Fruit fly (Drosophila melanogaster): ENCODE data around the gene svp.

svp gene

DNA sequence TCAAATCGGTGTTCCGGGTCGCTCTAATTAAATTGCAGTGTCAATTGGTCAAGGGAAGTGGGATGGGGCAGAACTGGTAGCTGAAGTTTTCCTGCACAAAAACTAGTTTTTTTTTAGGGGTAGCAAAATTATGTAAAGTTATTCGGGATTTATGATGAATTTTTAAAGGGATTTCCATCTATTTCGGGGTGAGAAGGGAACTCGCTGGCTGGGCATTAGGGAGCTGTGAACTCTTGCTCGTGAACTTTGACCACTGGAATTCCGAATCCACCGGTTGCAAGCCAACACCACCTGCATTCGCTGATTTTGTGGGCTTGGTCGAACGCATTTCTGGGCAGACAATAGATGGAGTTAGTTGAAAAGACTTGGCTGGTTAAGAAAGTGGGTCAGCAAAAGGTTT lies 33.3 kb downstream of the svp start:
- TF ChIP-seq CG17801 (GFP tag; optimal IDR thresholded peaks at IDR 0.05; ENCODE audit: partially characterized antibody), result no peak

DNA sequence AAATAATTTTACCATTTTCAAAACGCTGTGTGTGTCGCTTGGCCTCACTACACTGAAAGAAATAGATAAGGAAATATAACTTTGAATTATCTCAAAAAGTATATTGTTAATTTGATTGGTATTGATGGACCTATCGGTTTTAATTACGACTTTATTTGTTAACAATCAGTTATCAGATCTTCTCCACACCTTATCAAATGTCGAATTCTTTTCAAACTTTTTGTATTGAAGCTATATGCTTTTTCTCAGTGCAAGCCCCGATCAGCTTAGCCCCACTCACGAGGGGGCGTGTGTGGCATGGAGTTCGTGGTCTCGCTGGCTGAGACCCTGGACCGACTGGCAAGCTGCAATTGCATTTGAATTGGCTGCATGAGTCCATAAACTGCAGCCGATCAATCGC lies 38.7 kb downstream of the svp start:
- no peak for TF ChIP-seq CG17801 (GFP tag; optimal IDR thresholded peaks at IDR 0.05; ENCODE audit: partially characterized antibody)

DNA sequence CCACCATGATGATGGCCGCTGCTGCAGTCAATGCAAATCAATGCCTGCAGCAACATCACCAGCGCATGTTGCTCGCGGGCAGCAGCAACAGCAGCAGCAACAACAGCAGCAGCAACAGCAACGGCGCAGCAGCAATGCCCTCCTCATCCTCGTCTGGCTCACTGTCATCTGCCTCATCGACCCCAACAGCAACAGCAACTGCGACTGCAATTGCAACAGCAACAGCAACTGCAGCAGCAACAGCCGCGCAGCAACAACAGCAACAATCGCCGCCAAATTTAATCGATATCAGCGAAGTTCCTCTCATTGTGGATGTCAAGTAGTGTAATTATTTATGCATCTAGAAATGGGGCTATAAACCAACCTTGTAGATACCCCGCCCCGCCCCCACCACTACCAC lies 43.0 kb downstream of the svp start:
- no peak for TF ChIP-seq CG17801 (GFP tag; optimal IDR thresholded peaks at IDR 0.05; ENCODE audit: partially characterized antibody)

DNA sequence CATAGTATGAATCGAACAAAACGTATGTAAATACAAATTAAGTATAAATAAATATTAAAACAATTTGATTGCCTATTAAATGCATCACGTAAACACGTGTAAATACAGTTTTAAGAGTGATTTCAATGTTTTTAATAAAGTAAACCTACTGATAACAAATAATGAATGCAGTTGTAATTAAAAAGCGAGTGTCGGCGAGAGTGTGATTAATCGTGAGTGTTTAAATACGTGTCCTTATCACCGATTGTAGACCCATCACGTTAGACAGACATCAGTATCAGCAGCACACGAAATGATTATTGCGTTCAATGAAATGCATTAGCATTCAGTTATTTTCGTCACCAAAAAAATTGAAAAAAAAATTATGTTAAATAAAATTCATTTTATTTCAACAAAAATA lies 44.4 kb downstream of the svp start:
- no peak for TF ChIP-seq CG17801 (GFP tag; optimal IDR thresholded peaks at IDR 0.05; ENCODE audit: partially characterized antibody)

DNA sequence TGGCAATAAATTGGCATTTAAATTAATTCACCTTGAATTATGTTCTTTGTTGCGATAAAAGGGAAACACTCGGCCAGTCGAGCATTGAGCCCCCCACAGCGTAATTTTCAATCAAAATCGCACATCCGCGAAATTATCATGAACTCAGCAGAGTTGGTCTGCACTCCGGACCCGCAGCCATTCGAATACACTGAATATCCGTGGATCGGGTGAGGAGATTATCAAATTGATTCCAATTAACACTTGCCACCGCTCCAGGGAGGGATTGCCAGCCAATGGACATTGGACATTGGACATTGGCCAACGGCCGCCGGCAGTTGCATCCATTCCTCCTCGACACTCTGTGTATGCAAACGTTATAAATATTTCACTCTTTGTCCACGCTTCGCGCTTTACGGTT lies 49.0 kb downstream of the svp start:
- TF ChIP-seq CG17801 (GFP tag; optimal IDR thresholded peaks at IDR 0.05; ENCODE audit: partially characterized antibody), result no peak

DNA sequence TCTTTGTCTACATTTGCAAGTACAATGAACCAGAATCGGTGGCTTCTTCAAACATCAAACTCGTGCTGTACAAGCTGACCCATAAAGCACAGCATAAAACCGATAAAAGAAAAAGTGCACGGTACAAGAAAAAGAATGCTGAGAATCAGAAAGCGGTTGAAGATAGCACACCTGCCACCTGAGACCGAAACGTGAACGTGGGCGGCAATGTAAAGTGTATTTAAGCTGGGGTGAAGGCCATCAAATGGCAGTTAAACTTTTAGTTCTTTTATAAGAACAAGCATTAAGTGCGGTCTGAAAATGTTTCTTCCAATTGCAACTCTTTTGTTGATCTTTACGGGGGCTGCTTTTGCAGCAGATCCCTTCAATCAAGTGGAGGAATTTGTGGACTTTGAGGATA lies 52.5 kb downstream of the svp start, which contains the start of gene CG4066:
Gene CG4066, plus strand, starts transcription at position 301 of the 400 bp plus-strand sequence.
- TF ChIP-seq CG17801 (GFP tag; optimal IDR thresholded peaks at IDR 0.05; ENCODE audit: partially characterized antibody), result no peak

DNA sequence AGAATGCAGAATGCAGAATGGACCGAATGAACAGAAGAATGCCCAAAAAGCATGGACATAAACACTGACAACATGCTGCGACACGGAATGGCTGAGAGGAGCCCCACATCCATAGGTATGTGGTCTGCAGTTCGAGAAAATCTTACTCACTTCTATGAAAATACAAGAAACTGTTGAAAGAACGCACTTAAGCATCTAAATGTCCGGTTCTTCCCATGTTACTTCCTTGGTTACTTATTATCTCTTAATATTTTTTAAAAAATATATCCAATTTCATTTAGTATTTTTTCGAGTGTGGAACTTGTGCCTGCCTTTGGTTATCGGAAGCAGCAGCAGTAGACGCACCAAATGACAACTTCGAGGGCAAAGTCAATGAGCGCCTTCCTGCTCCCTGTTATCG lies 55.7 kb downstream of the svp start:
- TF ChIP-seq CG17801 (GFP tag; optimal IDR thresholded peaks at IDR 0.05; ENCODE audit: partially characterized antibody), result no peak

DNA sequence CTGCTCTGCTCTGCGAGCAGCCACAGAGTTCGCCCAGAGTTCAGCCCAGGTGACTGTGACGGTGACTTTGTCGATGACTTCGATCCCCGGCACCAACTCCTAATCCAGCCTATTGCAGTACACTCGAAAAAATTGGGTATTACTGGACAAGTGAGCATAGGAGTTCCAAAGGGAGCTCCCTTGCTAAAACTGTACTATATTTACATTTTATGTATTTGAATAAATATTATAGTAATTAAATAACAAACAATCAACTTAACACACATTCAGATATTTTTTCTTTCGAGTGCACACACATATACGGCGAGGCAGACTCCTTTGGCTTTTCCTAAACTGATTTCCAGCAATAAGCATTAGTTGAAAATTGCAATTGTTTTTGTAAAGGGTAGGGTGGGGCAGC lies 56.9 kb downstream of the svp start:
- TF ChIP-seq CG17801 (GFP tag; optimal IDR thresholded peaks at IDR 0.05; ENCODE audit: partially characterized antibody), result no peak

DNA sequence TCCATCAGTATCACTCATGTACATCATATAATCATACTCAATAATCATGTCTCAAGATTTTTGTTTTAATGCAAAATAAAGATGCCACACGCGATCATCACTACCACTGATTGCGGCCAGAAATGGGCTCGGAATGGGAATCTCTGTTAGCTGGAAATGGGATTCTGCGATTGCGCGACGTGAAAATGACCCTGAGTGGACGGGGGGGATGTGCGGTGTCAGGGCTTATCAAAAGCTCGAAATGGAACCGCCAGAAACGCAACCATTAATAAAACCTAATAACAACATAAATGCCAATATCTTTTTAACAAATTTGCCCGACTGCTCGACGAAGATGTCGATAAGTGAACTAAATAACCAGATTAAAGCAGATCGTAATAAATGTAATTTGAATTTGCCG lies 57.9 kb downstream of the svp start:
- TF ChIP-seq CG17801 (GFP tag; optimal IDR thresholded peaks at IDR 0.05; ENCODE audit: partially characterized antibody), result no peak

DNA sequence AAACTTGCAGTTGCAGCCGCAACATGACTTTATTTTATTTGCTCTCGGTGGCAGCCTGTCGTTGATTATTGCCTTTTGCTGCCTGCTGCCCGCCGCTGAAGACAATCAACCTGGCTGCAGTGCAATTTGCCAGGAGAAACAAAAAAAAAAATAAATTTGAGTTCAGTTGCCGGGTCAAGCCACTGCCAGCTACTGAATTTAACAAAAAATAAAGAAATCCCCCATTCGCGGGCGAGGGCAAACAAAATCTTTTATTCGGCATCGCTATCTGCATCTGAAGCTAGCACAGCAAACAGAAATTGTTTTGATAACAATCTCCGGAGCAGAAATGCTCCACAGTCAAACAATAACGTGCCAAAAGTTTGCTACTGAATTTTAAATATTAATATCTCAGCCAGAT lies 58.8 kb downstream of the svp start:
- no peak for TF ChIP-seq CG17801 (GFP tag; optimal IDR thresholded peaks at IDR 0.05; ENCODE audit: partially characterized antibody)

DNA sequence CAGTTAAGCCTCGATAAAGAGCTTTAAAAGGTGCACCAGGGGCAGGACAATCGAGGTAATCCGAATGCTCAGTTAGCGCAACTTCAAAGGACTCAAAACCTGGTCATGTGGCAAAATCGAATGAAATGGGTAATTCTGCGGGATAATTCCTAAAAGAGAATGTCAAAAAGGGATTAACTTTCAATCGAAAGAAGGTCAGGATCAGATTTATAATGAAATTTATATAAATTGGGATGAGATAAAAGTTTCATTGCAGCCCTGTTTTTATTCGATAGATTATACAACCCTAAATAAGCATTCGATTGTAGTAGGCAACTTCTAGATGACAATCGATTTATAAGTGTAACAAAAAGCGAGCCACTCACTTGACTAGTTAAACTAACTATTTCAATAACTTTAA lies 64.7 kb downstream of the svp start, which contains the start of gene CG10013:
Gene CG10013, plus strand, starts transcription at position 301 of the 400 bp plus-strand sequence.
- no peak for TF ChIP-seq CG17801 (GFP tag; optimal IDR thresholded peaks at IDR 0.05; ENCODE audit: partially characterized antibody)

DNA sequence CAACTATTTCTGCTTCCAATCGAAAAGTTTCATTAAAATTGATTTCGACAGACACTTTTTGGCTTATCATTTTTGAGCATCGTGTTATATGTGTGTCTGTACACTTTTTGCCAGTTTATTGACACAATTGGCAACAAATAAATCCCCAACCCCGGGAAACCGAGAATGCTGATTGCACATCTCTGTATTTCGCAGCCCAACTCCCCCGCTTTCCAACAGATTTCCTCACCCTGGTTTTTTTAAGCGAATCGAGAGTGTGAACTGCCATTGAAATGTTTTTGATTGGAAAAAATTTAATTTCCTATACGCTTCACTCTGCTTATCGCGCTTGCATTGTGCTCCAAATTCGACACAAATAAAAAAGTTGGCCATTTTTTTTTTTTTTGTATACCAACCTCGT lies 68.3 kb downstream of the svp start:
- no peak for TF ChIP-seq CG17801 (GFP tag; optimal IDR thresholded peaks at IDR 0.05; ENCODE audit: partially characterized antibody)

DNA sequence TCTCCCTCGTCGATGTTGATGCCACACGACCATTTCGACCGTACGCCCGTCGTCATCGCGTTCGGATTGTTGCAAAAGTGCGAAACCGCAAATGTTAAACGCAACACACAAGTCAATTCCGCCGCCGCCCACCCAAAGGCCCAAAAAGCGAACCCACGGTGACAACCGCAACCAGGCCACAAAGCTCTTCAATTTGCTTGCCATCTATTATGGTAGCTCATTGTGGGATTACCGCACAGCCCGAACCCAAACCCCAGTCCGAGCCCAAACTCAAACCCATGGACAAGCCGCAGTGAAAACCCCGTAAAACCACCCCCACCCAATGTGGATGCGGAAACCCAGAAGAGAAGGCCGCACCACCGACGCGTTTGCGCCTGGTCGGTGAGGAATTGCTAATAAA lies 71.3 kb downstream of the svp start:
- TF ChIP-seq CG17801 (GFP tag; optimal IDR thresholded peaks at IDR 0.05; ENCODE audit: partially characterized antibody), result no peak

DNA sequence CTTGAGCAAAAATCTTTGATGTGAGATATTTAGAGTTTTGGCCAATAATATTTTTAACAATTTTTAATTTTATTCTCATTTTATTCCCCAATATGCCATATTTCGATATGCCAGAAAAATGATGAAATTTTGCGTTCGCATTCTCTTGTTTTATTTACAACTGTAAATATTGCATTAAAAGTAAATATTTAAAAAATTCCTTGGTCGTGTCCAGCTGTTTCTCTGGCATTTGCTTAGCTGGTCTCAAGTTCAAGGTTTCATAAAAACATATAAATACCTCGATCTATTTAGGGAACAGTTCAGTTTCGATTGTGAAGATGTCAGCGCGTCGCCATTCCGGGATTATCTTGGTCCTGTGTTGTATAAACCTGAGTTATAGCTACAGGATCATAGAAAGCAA lies 82.8 kb downstream of the svp start, which contains the start of gene Sgsf:
Gene Sgsf, plus strand, starts transcription at position 301 of the 400 bp plus-strand sequence.
- TF ChIP-seq CG17801 (GFP tag; optimal IDR thresholded peaks at IDR 0.05; ENCODE audit: partially characterized antibody), result no peak

DNA sequence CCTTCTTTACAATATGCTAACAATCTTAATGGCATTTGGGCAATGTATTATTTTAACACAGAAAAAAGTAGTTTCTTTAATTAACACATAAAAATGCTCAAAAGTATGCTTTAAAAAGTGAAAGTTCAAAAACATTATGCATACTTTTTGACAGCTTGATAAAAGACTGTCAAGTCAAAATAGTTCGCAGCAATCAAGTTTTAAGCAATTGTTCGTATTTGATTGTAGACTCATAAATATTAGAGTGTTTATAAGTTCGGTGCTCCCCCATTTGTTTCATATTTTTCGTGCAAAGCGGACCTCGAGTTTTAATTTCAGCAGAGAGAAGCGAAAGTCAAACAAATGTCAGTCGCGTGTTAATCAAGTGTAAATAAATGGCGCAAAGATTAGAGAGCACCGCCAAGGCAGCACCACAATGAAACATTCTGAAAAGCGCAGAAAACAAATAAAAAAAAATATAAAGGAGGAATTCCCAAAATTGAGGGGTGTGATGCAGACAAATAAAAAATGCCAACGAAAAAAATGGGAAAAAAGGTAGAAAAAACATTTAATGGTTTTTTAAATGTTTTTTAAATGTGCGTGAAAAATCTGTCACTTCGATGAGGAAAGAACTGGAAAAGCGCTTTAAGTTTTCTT lies 86.5 kb downstream of the svp start:
- TF ChIP-seq CG17801 (GFP tag; optimal IDR thresholded peaks at IDR 0.05; ENCODE audit: partially characterized antibody), result no peak

DNA sequence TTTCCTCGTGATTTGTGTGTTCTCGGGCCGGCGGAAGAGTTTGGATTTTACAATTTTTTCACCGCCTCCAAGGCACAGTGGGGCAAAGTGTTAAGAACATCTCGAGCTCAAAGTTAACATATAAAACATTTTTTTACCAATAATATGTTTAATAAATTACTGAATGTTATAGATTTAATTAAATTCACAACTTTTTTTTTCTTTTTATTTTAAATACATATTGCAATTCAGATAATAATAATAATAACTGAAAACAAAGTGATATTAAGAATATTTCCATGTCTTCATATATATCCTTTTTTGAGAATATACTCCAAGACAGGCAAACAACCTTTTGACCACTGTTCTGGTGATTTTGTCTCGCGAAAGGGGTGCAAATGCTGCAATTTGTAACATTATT lies 87.5 kb downstream of the svp start:
- TF ChIP-seq CG17801 (GFP tag; optimal IDR thresholded peaks at IDR 0.05; ENCODE audit: partially characterized antibody), result no peak

DNA sequence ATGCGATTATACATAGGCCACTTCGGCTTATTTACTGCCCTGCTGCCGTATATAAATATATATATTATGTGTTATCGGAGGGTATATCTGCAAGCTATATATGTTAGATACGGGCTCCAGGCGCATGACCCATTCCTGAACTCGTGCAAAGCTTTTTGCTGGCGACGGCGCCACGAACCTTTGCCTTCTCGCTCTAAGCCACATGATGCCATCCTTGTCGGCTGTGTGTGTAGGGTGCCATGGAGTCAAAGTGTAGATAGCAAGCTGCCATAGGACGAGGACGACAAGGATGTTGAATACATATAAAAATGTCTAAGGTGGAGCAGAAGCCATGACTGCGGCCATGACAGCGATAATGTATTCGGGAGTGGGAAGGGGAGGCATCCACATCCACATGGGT lies 89.1 kb downstream of the svp start:
- no peak for TF ChIP-seq CG17801 (GFP tag; optimal IDR thresholded peaks at IDR 0.05; ENCODE audit: partially characterized antibody)

Measured in ovary, adult (tissue).